Fruit fly (Drosophila melanogaster) whole organism, embryonic: Measurements from ENCODE around the gene CG5913.

Experiments
- Antp ChIP-seq: fragments of 200-800 bp; sonication (Bioruptor generic); optimal IDR thresholded peaks from 3 replicates; lab custom pipeline; 2016; ENCODE audit warnings: missing biosample characterization, missing genetic modification characterization
- CG10462 ChIP-seq: fragments of 200-800 bp; sonication (Bioruptor generic); optimal IDR thresholded peaks from 2 replicates; lab custom pipeline; 2016; ENCODE audit warnings: missing biosample characterization, missing genetic modification characterization
- CG10565 ChIP-seq: fragments of 200-800 bp; sonication (Bioruptor generic); optimal IDR thresholded peaks from 3 replicates; lab custom pipeline; 2016; ENCODE audit warnings: missing biosample characterization, mild to moderate bottlenecking, missing genetic modification characterization
- CG10959 ChIP-seq: fragments of 200-800 bp; sonication (Bioruptor generic); IDR thresholded peaks from 2 replicates; pipeline ENCODE4 v1.3.6; 2022; ENCODE audit warnings: missing biosample characterization, missing genetic modification characterization
- CG10979 ChIP-seq: fragments of 200-800 bp; sonication (Bioruptor generic); optimal IDR thresholded peaks from 2 replicates; lab custom pipeline; 2018; ENCODE audit warnings: missing biosample characterization, mild to moderate bottlenecking, missing genetic modification characterization, moderate library complexity
- CG12942 ChIP-seq: fragments of 200-800 bp; sonication (Bioruptor generic); optimal IDR thresholded peaks from 3 replicates; lab custom pipeline; 2016; ENCODE audit warnings: missing biosample characterization, missing genetic modification characterization
- CG13424 ChIP-seq: fragments of 200-800 bp; sonication (Bioruptor generic); optimal IDR thresholded peaks from 2 replicates; lab custom pipeline; 2019; ENCODE audit warnings: missing biosample characterization, mild to moderate bottlenecking, missing genetic modification characterization, moderate library complexity
- CG15514 ChIP-seq: fragments of 200-800 bp; sonication (Bioruptor generic); optimal IDR thresholded peaks from 3 replicates; lab custom pipeline; 2017; ENCODE audit warnings: missing biosample characterization, missing genetic modification characterization, mild to moderate bottlenecking, moderate library complexity, missing genetic modification reagents
- CG17912 ChIP-seq: fragments of 200-800 bp; sonication (Bioruptor generic); optimal IDR thresholded peaks from 2 replicates; lab custom pipeline; 2018; ENCODE audit warnings: missing biosample characterization, mild to moderate bottlenecking, missing genetic modification characterization
- CG2678 ChIP-seq: fragments of 200-800 bp; sonication (Bioruptor generic); optimal IDR thresholded peaks from 3 replicates; lab custom pipeline; 2019; ENCODE audit warnings: missing biosample characterization, mild to moderate bottlenecking, missing genetic modification characterization, moderate library complexity
- CG2889 ChIP-seq: fragments of 200-800 bp; sonication (Bioruptor generic); IDR thresholded peaks from 3 replicates; pipeline ENCODE4 v1.3.6; 2022; ENCODE audit warnings: missing biosample characterization, missing genetic modification characterization
- CG8924 ChIP-seq: fragments of 200-800 bp; optimal IDR thresholded peaks from 3 replicates; lab custom pipeline; 2019; ENCODE audit warnings: missing biosample characterization, mild to moderate bottlenecking, missing genetic modification characterization, moderate library complexity
- D ChIP-seq, 2 experiments: fragments of 200-800 bp in 1 of 2; fragments of >200 bp in 1 of 2; sonication (Bioruptor generic) in 1 of 2; optimal IDR thresholded peaks; 2 replicates in 1 of 2; 3 replicates in 1 of 2; lab custom pipeline; 2017; ENCODE audit warnings: mild to moderate bottlenecking in 1 of 2, missing biosample characterization in 1 of 2, missing genetic modification characterization in 1 of 2, missing genetic modification reagents in 1 of 2
- D19A ChIP-seq: fragments of 200-800 bp; optimal IDR thresholded peaks from 3 replicates; lab custom pipeline; 2019; ENCODE audit warnings: missing biosample characterization, mild to moderate bottlenecking, missing genetic modification characterization, moderate library complexity
- D19B ChIP-seq: fragments of 200-800 bp; sonication (Bioruptor generic); optimal IDR thresholded peaks from 2 replicates; lab custom pipeline; 2017; ENCODE audit warnings: missing biosample characterization, mild to moderate bottlenecking, missing genetic modification characterization
- Eip74EF ChIP-seq, 2 experiments: fragments of 200-800 bp in 1 of 2; fragments of >200 bp in 1 of 2; sonication (Bioruptor generic) in 1 of 2; optimal IDR thresholded peaks; 2 replicates each; lab custom pipeline; 2017 to 2019; ENCODE audit warnings: missing biosample characterization in 2 of 2, missing genetic modification characterization in 2 of 2, mild to moderate bottlenecking in 1 of 2, moderate library complexity in 1 of 2
- Ets97D ChIP-seq: fragments of 200-800 bp; sonication (Bioruptor generic); optimal IDR thresholded peaks from 3 replicates; lab custom pipeline; 2016; ENCODE audit warnings: missing biosample characterization, missing genetic modification characterization
- Fer3 ChIP-seq: fragments of 200-800 bp; sonication (Bioruptor generic); optimal IDR thresholded peaks from 2 replicates; lab custom pipeline; 2018; ENCODE audit warnings: missing biosample characterization, mild to moderate bottlenecking, missing genetic modification characterization, moderate library complexity
- HLH4C ChIP-seq: fragments of 200-800 bp; sonication (Bioruptor generic); IDR thresholded peaks from 3 replicates; pipeline ENCODE4 v1.3.6; 2022; ENCODE audit warnings: missing biosample characterization, missing genetic modification characterization; ENCODE audit not compliant: partially characterized antibody
- Hr78 ChIP-seq, 2 experiments: fragments of 200-800 bp in 1 of 2; fragments of >200 bp in 1 of 2; sonication (Bioruptor generic) in 1 of 2; optimal IDR thresholded peaks; 2 replicates each; lab custom pipeline; 2017 to 2019; ENCODE audit warnings: missing biosample characterization in 2 of 2, missing genetic modification characterization in 2 of 2, mild to moderate bottlenecking in 1 of 2, moderate library complexity in 1 of 2
- Lpt ChIP-seq: fragments of >200 bp; optimal IDR thresholded peaks from 2 replicates; lab custom pipeline; 2018; ENCODE audit warnings: missing biosample characterization, missing genetic modification characterization
- Mes4 ChIP-seq: fragments of 200-800 bp; sonication (Bioruptor generic); optimal IDR thresholded peaks from 2 replicates; lab custom pipeline; 2016; ENCODE audit warnings: missing biosample characterization, missing genetic modification characterization
- NC2β ChIP-seq: fragments of 200-800 bp; sonication (Bioruptor generic); optimal IDR thresholded peaks from 2 replicates; lab custom pipeline; 2016; ENCODE audit warnings: missing biosample characterization, missing genetic modification characterization
- Opbp ChIP-seq: fragments of 200-800 bp; sonication (Bioruptor generic); IDR thresholded peaks from 3 replicates; pipeline ENCODE4 v1.3.6; 2022; ENCODE audit warnings: missing biosample characterization, missing genetic modification characterization; ENCODE audit not compliant: partially characterized antibody
- Poxn ChIP-seq: fragments of 200-800 bp; sonication (Bioruptor generic); IDR thresholded peaks from 2 replicates; pipeline ENCODE4 v1.3.6; 2022; ENCODE audit warnings: missing biosample characterization, missing genetic modification characterization
- Side ChIP-seq: fragments of 200-800 bp; sonication (Bioruptor generic); optimal IDR thresholded peaks from 2 replicates; lab custom pipeline; 2016; ENCODE audit warnings: missing biosample characterization, missing genetic modification characterization
- Vsx1 ChIP-seq: fragments of 200-800 bp; sonication (Bioruptor generic); optimal IDR thresholded peaks from 2 replicates; lab custom pipeline; 2017; ENCODE audit warnings: missing biosample characterization, mild to moderate bottlenecking, missing genetic modification characterization, missing genetic modification reagents
- ase ChIP-seq: fragments of 200-800 bp; sonication (Bioruptor generic); IDR thresholded peaks from 3 replicates; pipeline ENCODE4 v1.3.6; 2022; ENCODE audit warnings: missing biosample characterization, missing genetic modification characterization
- croc ChIP-seq: fragments of 200-800 bp; sonication (Bioruptor generic); conservative IDR thresholded peaks from 3 replicates; pipeline ENCODE4 v1.3.6; 2022; ENCODE audit warnings: missing biosample characterization, missing genetic modification characterization
- exex ChIP-seq: fragments of 200-800 bp; sonication (Bioruptor generic); optimal IDR thresholded peaks from 4 replicates; lab custom pipeline; 2018; ENCODE audit warnings: missing biosample characterization, mild to moderate bottlenecking, missing genetic modification characterization, moderate library complexity
- grau ChIP-seq: fragments of 200-800 bp; optimal IDR thresholded peaks from 3 replicates; lab custom pipeline; 2019; ENCODE audit warnings: missing biosample characterization, mild to moderate bottlenecking, missing genetic modification characterization, moderate library complexity
- h ChIP-seq: fragments of >200 bp; optimal IDR thresholded peaks from 2 replicates; lab custom pipeline; 2017
- nerfin-1 ChIP-seq: fragments of 200-800 bp; sonication (Bioruptor generic); optimal IDR thresholded peaks from 3 replicates; lab custom pipeline; 2019; ENCODE audit warnings: missing biosample characterization, mild to moderate bottlenecking, missing genetic modification characterization, moderate library complexity
- nmo ChIP-seq: fragments of 200-800 bp; sonication (Bioruptor generic); optimal IDR thresholded peaks from 2 replicates; lab custom pipeline; 2018; ENCODE audit warnings: missing biosample characterization, mild to moderate bottlenecking, missing genetic modification characterization, moderate library complexity
- nom ChIP-seq: fragments of 200-800 bp; sonication (Bioruptor generic); optimal IDR thresholded peaks from 2 replicates; lab custom pipeline; 2017; ENCODE audit warnings: missing biosample characterization, missing genetic modification characterization, mild to moderate bottlenecking, moderate library complexity, missing genetic modification reagents
- peb ChIP-seq: fragments of 200-800 bp; sonication (Bioruptor generic); IDR thresholded peaks from 2 replicates; pipeline ENCODE4 v1.3.6; 2022; ENCODE audit warnings: missing biosample characterization, missing genetic modification characterization
- phol ChIP-seq: fragments of 200-800 bp; sonication (Bioruptor generic); optimal IDR thresholded peaks from 3 replicates; lab custom pipeline; 2018; ENCODE audit warnings: missing biosample characterization, mild to moderate bottlenecking, missing genetic modification characterization, moderate library complexity
- prd ChIP-seq, 3 experiments: fragments of >200 bp in 2 of 3; fragments of 200-800 bp in 1 of 3; sonication (Bioruptor generic) in 1 of 3; optimal IDR thresholded peaks in 2 of 3; IDR thresholded peaks in 1 of 3; 2 replicates in 2 of 3; 3 replicates in 1 of 3; pipeline versions ENCODE4 v1.3.6 to Lab custom; 2017 to 2022; ENCODE audit warnings: missing biosample characterization in 1 of 3, missing genetic modification characterization in 1 of 3
- psq ChIP-seq: fragments of 200-800 bp; sonication (Bioruptor generic); optimal IDR thresholded peaks from 2 replicates; lab custom pipeline; 2017; ENCODE audit warnings: missing biosample characterization, missing genetic modification characterization
- sc ChIP-seq, 3 experiments: fragments of >200 bp in 2 of 3; fragments of 200-800 bp in 1 of 3; sonication (Bioruptor generic) in 1 of 3; optimal IDR thresholded peaks; 2 replicates in 2 of 3; 3 replicates in 1 of 3; lab custom pipeline; 2017; ENCODE audit warnings: mild to moderate bottlenecking in 1 of 3, missing biosample characterization in 1 of 3, missing genetic modification characterization in 1 of 3, missing genetic modification reagents in 1 of 3
- sima ChIP-seq: fragments of 200-800 bp; sonication (Bioruptor generic); optimal IDR thresholded peaks from 2 replicates; lab custom pipeline; 2016; ENCODE audit warnings: missing biosample characterization, missing genetic modification characterization
- slou ChIP-seq: fragments of 200-800 bp; sonication (Bioruptor generic); optimal IDR thresholded peaks from 3 replicates; lab custom pipeline; 2016; ENCODE audit warnings: missing biosample characterization, missing genetic modification characterization
- tgo ChIP-seq: fragments of 200-800 bp; sonication (Bioruptor generic); IDR thresholded peaks from 3 replicates; pipeline ENCODE4 v1.3.6; 2022; ENCODE audit warnings: missing biosample characterization, missing genetic modification characterization
- unc-4 ChIP-seq: fragments of 200-800 bp; sonication (Bioruptor generic); IDR thresholded peaks from 2 replicates; pipeline ENCODE4 v1.3.6; 2022; ENCODE audit warnings: missing biosample characterization, missing genetic modification characterization; ENCODE audit not compliant: partially characterized antibody
- wek ChIP-seq: fragments of 200-800 bp; sonication (Bioruptor generic); optimal IDR thresholded peaks from 3 replicates; lab custom pipeline; 2018; ENCODE audit warnings: missing biosample characterization, mild to moderate bottlenecking, missing genetic modification characterization, moderate library complexity
- wor ChIP-seq: fragments of 200-800 bp; sonication (Bioruptor generic); IDR thresholded peaks from 2 replicates; pipeline ENCODE4 v1.3.6; 2022; ENCODE audit warnings: missing biosample characterization, missing genetic modification characterization
- zf30C ChIP-seq: fragments of 200-800 bp; sonication (Bioruptor generic); optimal IDR thresholded peaks from 3 replicates; lab custom pipeline; 2018; ENCODE audit warnings: missing biosample characterization, mild to moderate bottlenecking, missing genetic modification characterization

Gene CG5913

DNA sequence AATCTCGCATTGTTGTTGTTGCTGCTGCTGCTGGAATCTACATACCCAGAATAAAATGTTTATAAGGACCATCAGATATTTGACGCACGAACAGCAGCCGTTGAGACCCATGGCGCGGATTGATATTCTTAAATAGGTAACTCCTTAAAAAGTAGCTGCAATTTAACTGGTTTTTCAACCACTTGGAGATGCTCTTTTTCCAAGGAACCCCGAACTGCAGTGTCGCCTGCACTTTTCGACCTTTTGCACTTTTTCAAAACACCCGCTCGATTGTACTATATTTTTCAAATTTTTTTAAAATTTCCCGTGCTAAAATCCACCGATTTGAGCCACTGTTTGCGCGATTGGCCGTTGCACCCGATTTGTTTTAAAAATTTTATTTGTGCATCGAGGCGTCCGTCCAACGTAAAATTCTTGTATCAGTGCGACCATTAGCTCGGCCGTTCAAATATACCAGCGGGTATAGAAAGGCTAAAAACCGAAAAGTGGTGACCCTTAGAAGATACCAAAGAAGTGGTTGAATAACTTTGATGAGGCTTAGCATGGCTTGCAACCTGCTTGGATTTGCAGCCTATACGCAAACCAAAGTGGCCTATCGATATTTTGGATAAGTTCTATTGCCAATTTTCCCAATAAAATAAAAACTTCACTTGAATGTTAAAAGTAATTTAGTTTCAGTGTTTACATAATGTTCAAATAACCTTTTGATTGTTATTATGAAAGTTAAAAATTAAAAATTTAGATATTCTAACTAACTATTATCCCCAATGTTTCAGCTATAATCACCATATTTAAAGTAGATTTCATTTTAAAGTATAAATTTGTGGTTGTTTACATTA is 12.1 kb upstream of the CG5913 start, which contains the start of gene Tsp96F (continued):
- TF ChIP-seq ase (GFP tag; lab: Robert Waterston, UW) (no peak), peb (GFP tag; lab: Robert Waterston, UW) (no peak), Vsx1 (GFP tag; lab: Kevin White, UChicago) (no peak), sc (optimal IDR thresholded peaks at IDR 0.05; lab: Kevin White, UChicago) (no peak), sc (GFP tag; optimal IDR thresholded peaks at IDR 0.05; lab: Kevin White, UChicago) (no peak), CG2889 (GFP tag; lab: Robert Waterston, UW) (no peak), CG10979 (tag; lab: Kevin White, UChicago) (no peak), D19A (no peak), CG15514 (peak; percentile 71), tgo (GFP tag; lab: Robert Waterston, UW) (no peak), CG10462 (GFP tag; lab: Kevin White, UChicago) (no peak), Eip74EF (GFP tag; optimal IDR thresholded peaks at IDR 0.05; lab: Kevin White, UChicago) (no peak), D (optimal IDR thresholded peaks at IDR 0.05; lab: Kevin White, UChicago) (no peak), D (GFP tag; optimal IDR thresholded peaks at IDR 0.05; lab: Kevin White, UChicago) (no peak), CG12942 (GFP tag; lab: Kevin White, UChicago) (no peak), wek (GFP tag; lab: Kevin White, UChicago) (no peak), slou (GFP tag; lab: Kevin White, UChicago) (no peak), sima (GFP tag; lab: Kevin White, UChicago) (no peak), nom (GFP tag; lab: Kevin White, UChicago) (no peak), Mes4 (GFP tag; lab: Kevin White, UChicago) (peak; percentile 5), HLH4C (GFP tag; lab: Robert Waterston, UW) (no peak; the same call in none of the 3 replicates), phol (tag; lab: Kevin White, UChicago) (peak; percentile 22), croc (GFP tag; lab: Robert Waterston, UW) (no peak), CG13424 (no peak), CG17912 (peak; percentile 6), unc-4 (GFP tag; lab: Robert Waterston, UW) (no peak; the same call in 1 of the 2 replicates), CG10565 (GFP tag; lab: Kevin White, UChicago) (no peak), Fer3 (no peak), h (no peak), wor (GFP tag; lab: Robert Waterston, UW) (no peak), exex (tag; lab: Kevin White, UChicago) (no peak), Opbp (GFP tag; lab: Robert Waterston, UW) (no peak; the same call in none of the 3 replicates), Hr78 (GFP tag; optimal IDR thresholded peaks at IDR 0.05; lab: Kevin White, UChicago) (no peak), Lpt (GFP tag; lab: Kevin White, UChicago) (no peak), nerfin-1 (tag; lab: Kevin White, UChicago) (peak; percentile 16), Antp (GFP tag; lab: Kevin White, UChicago) (no peak), CG8924 (tag; lab: Kevin White, UChicago) (no peak), prd (optimal IDR thresholded peaks at IDR 0.05; lab: Kevin White, UChicago) (no peak), prd (GFP tag; IDR thresholded peaks at IDR 0.05; lab: Robert Waterston, UW) (no peak), psq (GFP tag; lab: Kevin White, UChicago) (no peak), CG10959 (GFP tag; lab: Robert Waterston, UW) (no peak), zf30C (GFP tag; lab: Kevin White, UChicago) (no peak), Side (GFP tag; lab: Kevin White, UChicago) (no peak), grau (tag; lab: Kevin White, UChicago) (no peak), Ets97D (GFP tag; lab: Kevin White, UChicago) (peak; percentile 74), D19B (no peak), CG2678 (no peak), nmo (GFP tag; lab: Kevin White, UChicago) (no peak), Poxn (GFP tag; lab: Robert Waterston, UW) (no peak), NC2β (no peak)
